Worm (Caenorhabditis elegans) whole organism, mixed stage, embryonic: ENCODE measurements around the gene syg-1.

Experiments
- M03D4.4 ChIP-seq: sonication (generic microtip); optimal IDR thresholded peaks from 2 replicates; lab custom pipeline; 2017; ENCODE audit warnings: mild to moderate bottlenecking, missing genetic modification characterization, missing compliant biosample characterization
- bed-3 ChIP-seq: fragments of 200-800 bp; sonication (Bioruptor generic); optimal IDR thresholded peaks from 3 replicates; lab custom pipeline; 2018; ENCODE audit warnings: mild to moderate bottlenecking, missing genetic modification characterization, moderate library complexity, missing compliant biosample characterization
- blmp-1 ChIP-seq: fragments of 150-350 bp; optimal IDR thresholded peaks from 2 replicates; lab custom pipeline; 2014; ENCODE audit warnings: missing biosample characterization, missing genetic modification characterization
- ceh-83 ChIP-seq: fragments of 200-800 bp; sonication (Bioruptor generic); optimal IDR thresholded peaks from 2 replicates; lab custom pipeline; 2018; ENCODE audit warnings: mild to moderate bottlenecking, missing genetic modification characterization, missing compliant biosample characterization
- ces-1 ChIP-seq: fragments of 150-350 bp; optimal IDR thresholded peaks from 2 replicates; lab custom pipeline; 2014; ENCODE audit warnings: missing biosample characterization, missing genetic modification reagents, missing genetic modification characterization
- cnd-1 ChIP-seq: fragments of 200-800 bp; sonication (Bioruptor generic); optimal IDR thresholded peaks from 2 replicates; lab custom pipeline; 2018; ENCODE audit warnings: mild to moderate bottlenecking, missing genetic modification characterization, missing compliant biosample characterization
- drap-1 ChIP-seq: fragments of 200-800 bp; sonication (Bioruptor generic); optimal IDR thresholded peaks from 3 replicates; lab custom pipeline; 2018; ENCODE audit warnings: mild to moderate bottlenecking, missing genetic modification characterization, missing compliant biosample characterization
- elt-1 ChIP-seq: sonication (generic microtip); optimal IDR thresholded peaks from 2 replicates; lab custom pipeline; 2017; ENCODE audit warnings: missing genetic modification characterization, mild to moderate bottlenecking, missing compliant biosample characterization, antibody characterized with exemption, moderate library complexity, borderline replicate concordance; ENCODE audit not compliant: insufficient read depth
- lin-13 ChIP-seq: fragments of 150-350 bp; optimal IDR thresholded peaks from 2 replicates; lab custom pipeline; 2014; ENCODE audit warnings: missing biosample characterization, missing genetic modification characterization
- lin-32 ChIP-seq: fragments of 200-800 bp; sonication (Bioruptor generic); optimal IDR thresholded peaks from 2 replicates; lab custom pipeline; 2018; ENCODE audit warnings: mild to moderate bottlenecking, missing genetic modification characterization, missing compliant biosample characterization
- lsy-2 ChIP-seq: fragments of 150-350 bp; optimal IDR thresholded peaks from 2 replicates; lab custom pipeline; 2014; ENCODE audit warnings: missing biosample characterization, missing genetic modification characterization
- mab-5 ChIP-seq: fragments of 150-350 bp; optimal IDR thresholded peaks from 2 replicates; lab custom pipeline; 2014; ENCODE audit warnings: missing biosample characterization, missing genetic modification characterization
- mep-1 ChIP-seq: fragments of 150-350 bp; optimal IDR thresholded peaks from 2 replicates; lab custom pipeline; 2017; ENCODE audit warnings: missing biosample characterization, missing genetic modification reagents, missing genetic modification characterization, inconsistent platforms
- mls-2 ChIP-seq: sonication (generic microtip); optimal IDR thresholded peaks from 2 replicates; lab custom pipeline; 2016; ENCODE audit warnings: mild to moderate bottlenecking, missing genetic modification characterization, moderate library complexity, missing compliant biosample characterization
- nhr-12 ChIP-seq: fragments of 150-350 bp; optimal IDR thresholded peaks from 2 replicates; lab custom pipeline; 2014; ENCODE audit warnings: missing biosample characterization, missing genetic modification characterization
- nhr-2 ChIP-seq: fragments of 150-350 bp; optimal IDR thresholded peaks from 2 replicates; lab custom pipeline; 2014; ENCODE audit warnings: missing biosample characterization, missing genetic modification characterization
- nhr-76 ChIP-seq: sonication (generic microtip); optimal IDR thresholded peaks from 2 replicates; lab custom pipeline; 2017; ENCODE audit warnings: missing biosample characterization, missing genetic modification characterization
- pha-4 ChIP-seq: fragments of 150-350 bp; optimal IDR thresholded peaks from 2 replicates; lab custom pipeline; 2018; ENCODE audit warnings: missing biosample characterization, missing genetic modification reagents, missing genetic modification characterization
- snpc-4 ChIP-seq: fragments of 150-350 bp; optimal IDR thresholded peaks from 2 replicates; lab custom pipeline; 2014; ENCODE audit warnings: missing biosample characterization, missing genetic modification characterization
- sptf-1 ChIP-seq: sonication (generic microtip); optimal IDR thresholded peaks from 2 replicates; lab custom pipeline; 2017; ENCODE audit warnings: mild to moderate bottlenecking, missing genetic modification characterization, moderate library complexity, missing compliant biosample characterization
- tbx-8 ChIP-seq: fragments of 200-800 bp; sonication (Bioruptor generic); optimal IDR thresholded peaks from 2 replicates; lab custom pipeline; 2018; ENCODE audit warnings: mild to moderate bottlenecking, missing genetic modification characterization, moderate library complexity, missing compliant biosample characterization
- unc-120 ChIP-seq: sonication (generic microtip); optimal IDR thresholded peaks from 2 replicates; lab custom pipeline; 2017; ENCODE audit warnings: missing genetic modification characterization, missing compliant biosample characterization; ENCODE audit not compliant: poor library complexity, severe bottlenecking
- unc-39 ChIP-seq: fragments of 150-350 bp; optimal IDR thresholded peaks from 2 replicates; lab custom pipeline; 2014; ENCODE audit warnings: missing biosample characterization, missing genetic modification characterization
- unc-62 ChIP-seq: fragments of 150-350 bp; optimal IDR thresholded peaks from 2 replicates; lab custom pipeline; 2014; ENCODE audit warnings: missing biosample characterization, missing genetic modification reagents, missing genetic modification characterization
- zip-8 ChIP-seq: fragments of 150-350 bp; optimal IDR thresholded peaks from 2 replicates; lab custom pipeline; 2014; ENCODE audit warnings: missing biosample characterization, missing genetic modification characterization

Gene syg-1

DNA sequence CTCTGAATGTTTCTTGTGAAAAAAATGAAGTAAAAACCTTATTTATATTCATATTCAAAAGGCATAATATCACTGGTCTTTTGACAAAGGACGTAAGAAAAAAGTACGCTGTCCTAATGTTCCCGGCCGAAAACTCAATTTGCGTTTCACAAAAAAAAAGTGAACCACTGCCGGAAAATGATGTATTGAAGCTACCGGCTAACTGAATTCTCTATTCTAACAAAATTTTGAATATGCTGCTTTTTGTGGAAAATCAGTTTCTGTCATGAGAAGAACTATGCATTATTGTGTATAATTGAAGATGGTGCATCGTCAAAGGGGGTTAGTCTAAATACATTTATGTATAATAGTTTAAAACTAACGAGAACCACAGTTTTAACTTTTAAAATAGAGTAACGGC lies 20.8 kb downstream of the syg-1 start:
- TF ChIP-seq bed-3 (GFP tag; lab: Kevin White, UChicago) (no peak), unc-120 (tag; lab: Kevin White, UChicago) (no peak), ces-1 (GFP tag; lab: Kevin White, UChicago) (peak; percentile 36)

DNA sequence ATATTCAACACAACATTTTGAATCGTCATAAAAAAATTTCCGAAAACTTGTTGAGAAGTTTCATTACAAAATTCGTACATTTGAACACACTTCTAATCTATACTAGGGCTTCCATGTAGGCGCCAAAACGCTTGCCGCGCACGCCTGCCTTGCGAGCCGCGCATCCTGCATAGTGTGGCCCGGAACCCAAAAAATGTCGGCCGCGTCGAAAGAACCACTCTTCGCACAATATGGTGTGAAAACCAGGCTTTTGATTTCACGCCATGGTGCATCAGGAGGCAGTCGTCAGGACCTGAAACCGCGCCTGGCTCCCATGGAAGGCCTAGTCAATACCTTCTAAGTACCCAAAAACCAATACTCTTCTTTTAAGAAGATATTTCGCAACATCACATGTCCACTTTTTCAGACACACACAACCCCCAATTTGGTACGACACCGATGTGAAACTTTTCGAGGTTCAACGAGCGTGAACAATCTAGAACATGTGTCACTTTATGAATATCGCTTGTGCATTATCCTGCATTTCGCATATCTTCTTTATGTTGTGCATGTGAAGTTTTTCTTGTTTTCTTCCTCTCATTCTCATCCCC lies 21.4 kb downstream of the syg-1 start:
- TF ChIP-seq elt-1 (tag; lab: Kevin White, UChicago): no peak
- no peak for TF ChIP-seq M03D4.4 (tag; lab: Kevin White, UChicago)
- TF ChIP-seq bed-3 (GFP tag; lab: Kevin White, UChicago): no peak
- no peak for TF ChIP-seq unc-39 (tag; lab: Kevin White, UChicago)
- TF ChIP-seq nhr-76: no peak
- no peak for TF ChIP-seq unc-62
- TF ChIP-seq ceh-83 (GFP tag; lab: Kevin White, UChicago): no peak
- TF ChIP-seq mab-5: no peak
- TF ChIP-seq cnd-1 (tag; lab: Kevin White, UChicago): no peak
- TF ChIP-seq mls-2 (tag; lab: Kevin White, UChicago): no peak

DNA sequence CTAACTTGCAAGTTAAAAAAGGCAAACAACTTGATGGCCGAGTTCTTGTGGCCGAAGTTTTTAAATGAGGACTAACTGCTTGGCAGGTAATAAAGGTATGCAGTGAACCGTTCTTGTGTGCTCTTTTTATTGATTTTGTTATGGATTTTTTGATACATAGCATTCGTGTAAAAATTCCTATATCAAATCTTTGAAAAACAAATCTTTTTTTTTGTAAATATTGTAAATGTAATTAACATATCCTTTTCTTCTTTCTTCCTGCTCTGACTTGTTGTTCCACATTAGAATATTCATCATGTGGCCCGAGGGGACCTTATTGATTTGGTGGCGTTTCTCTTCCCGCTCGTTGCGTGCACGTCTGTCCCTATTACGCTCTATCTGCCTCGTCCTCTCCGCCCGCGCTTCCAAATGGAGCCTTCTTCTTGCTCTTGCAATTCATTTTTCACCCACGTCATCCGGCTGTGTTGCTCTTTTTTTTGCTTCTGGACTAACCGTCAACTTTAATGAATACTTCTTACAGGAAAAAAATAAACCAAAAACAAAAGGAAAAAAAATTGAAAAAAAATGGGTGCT lies 26.5 kb downstream of the syg-1 start, which contains the start of gene hid-1:
TSS of gene hid-1 (plus strand) at position 523 of the 573 bp plus-strand sequence.
- TF ChIP-seq nhr-76 (no peak), nhr-2 (tag; lab: Kevin White, UChicago) (no peak), ces-1 (GFP tag; lab: Kevin White, UChicago) (peak; percentile 74)

DNA sequence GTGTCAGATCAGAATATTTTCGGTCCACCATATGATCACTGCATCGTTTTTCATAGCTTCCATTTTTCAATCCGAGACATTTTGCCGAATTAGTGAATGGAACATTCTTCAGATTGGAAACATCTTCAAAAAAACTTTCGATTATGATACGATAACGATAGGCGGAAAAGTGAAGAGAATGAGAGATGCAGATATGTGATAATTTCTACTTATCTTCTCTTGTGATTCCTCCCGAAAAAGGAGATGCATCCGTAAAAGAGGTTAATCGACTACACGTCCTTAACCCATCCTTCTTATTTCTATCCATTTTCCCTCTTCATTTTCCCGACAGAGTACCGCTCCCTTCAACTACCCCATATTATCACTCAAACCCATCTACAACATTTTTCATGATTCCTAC lies 32.0 kb downstream of the syg-1 start, which contains the start of gene K02E10.4:
TSS of gene K02E10.4 (plus strand) at position 186 of the 400 bp plus-strand sequence.
- TF ChIP-seq drap-1 (no peak), elt-1 (tag; lab: Kevin White, UChicago) (peak; percentile 53)

DNA sequence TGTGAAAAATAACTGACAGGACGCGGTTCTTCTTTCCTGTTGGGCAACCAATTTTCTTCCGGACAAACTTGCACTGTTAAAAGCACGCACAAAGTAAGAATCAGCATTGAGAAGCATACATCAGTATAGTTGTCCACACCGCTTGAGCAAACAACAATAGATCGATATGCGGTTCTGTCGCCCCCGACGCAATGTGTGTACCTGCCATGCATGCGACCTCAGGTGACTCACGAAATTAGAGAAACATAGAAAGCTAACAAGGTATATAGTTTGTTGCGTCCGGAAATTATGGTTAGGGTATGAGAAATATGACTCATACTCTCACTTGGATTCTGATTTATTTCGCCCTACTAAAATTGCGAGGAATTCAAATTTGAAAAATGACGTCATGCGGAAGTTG lies 32.5 kb downstream of the syg-1 start, which contains the start of gene K02E10.6:
TSS of gene K02E10.6 (minus strand) at position 149 of the 400 bp plus-strand sequence.
- peak; percentile 63 for TF ChIP-seq pha-4 (tag; lab: Kevin White, UChicago)
- no peak for TF ChIP-seq tbx-8 (GFP tag; lab: Kevin White, UChicago)
- TF ChIP-seq M03D4.4 (tag; lab: Kevin White, UChicago): no peak
- no peak for TF ChIP-seq lin-32 (GFP tag; lab: Kevin White, UChicago)
- TF ChIP-seq mep-1 (tag; lab: Kevin White, UChicago): no peak
- TF ChIP-seq blmp-1 (tag; lab: Kevin White, UChicago): no peak
- TF ChIP-seq lin-13 (tag; lab: Kevin White, UChicago): no peak
- TF ChIP-seq mab-5: no peak
- no peak for TF ChIP-seq zip-8 (tag; lab: Kevin White, UChicago)

DNA sequence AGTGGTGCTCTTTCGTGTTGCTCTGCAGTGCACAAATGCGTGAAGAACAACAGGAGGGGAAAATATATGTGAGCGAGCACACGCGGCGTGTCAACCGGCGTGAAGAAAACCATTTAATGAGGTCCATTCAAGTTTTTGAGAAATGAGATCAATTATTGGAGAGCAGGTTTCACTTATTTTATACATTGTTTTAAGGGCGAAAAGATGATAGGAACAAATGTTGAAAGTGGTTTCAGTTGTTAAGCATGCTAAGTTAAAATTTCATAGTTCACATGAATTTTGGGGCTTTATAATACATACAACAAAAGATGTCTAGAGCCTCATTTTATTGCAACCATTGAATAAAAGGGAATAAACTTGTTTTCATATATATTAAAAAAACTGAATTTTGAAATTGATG lies 36.3 kb downstream of the syg-1 start, which contains the start of gene K02E10.5:
TSS of gene K02E10.5 (minus strand) at position 101 of the 400 bp plus-strand sequence.
- TF ChIP-seq mep-1 (tag; lab: Kevin White, UChicago) (no peak), snpc-4 (no peak), cnd-1 (tag; lab: Kevin White, UChicago) (no peak), M03D4.4 (tag; lab: Kevin White, UChicago) (no peak), elt-1 (tag; lab: Kevin White, UChicago) (no peak), nhr-12 (no peak)

DNA sequence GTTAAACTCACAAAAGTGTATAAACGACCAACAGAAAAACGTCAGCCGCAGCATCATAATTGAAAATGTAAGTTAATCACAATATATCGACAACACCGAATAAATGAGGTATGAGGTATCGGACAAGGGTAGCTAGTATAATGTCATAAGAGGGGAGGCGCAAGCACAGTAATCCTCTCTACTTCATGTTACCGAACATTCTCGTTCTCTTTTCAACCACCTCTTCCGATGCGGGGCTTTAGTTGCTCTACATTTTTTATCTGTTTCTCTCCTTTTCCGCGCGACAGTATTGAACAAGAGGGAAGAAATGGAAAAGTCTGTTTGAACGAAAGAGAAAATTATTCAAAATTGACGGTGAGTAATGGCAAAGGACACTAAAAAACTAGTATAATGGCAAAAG lies 39.3 kb downstream of the syg-1 start, which contains the start of gene R04B3.3:
TSS of gene R04B3.3 (minus strand) at position 101 of the 400 bp plus-strand sequence.
- no peak for TF ChIP-seq ces-1 (GFP tag; lab: Kevin White, UChicago)
- no peak for TF ChIP-seq unc-120 (tag; lab: Kevin White, UChicago)
- TF ChIP-seq pha-4 (tag; lab: Kevin White, UChicago): no peak
- TF ChIP-seq lsy-2 (tag; lab: Kevin White, UChicago): no peak
- no peak for TF ChIP-seq lin-32 (GFP tag; lab: Kevin White, UChicago)
- no peak for TF ChIP-seq zip-8 (tag; lab: Kevin White, UChicago)
- TF ChIP-seq sptf-1 (tag; lab: Kevin White, UChicago): no peak
- TF ChIP-seq cnd-1 (tag; lab: Kevin White, UChicago): no peak
